Fruit fly (Drosophila melanogaster) Kc167 (cell line): ENCODE results near the gene ath.

Experiments used
- Myc ChIP-seq: fragments of >200 bp; optimal IDR thresholded peaks from 2 replicates; lab custom pipeline; 2017; ENCODE audit warnings: missing external identifiers
- Sin3A ChIP-seq: fragments of >200 bp; optimal IDR thresholded peaks from 2 replicates; lab custom pipeline; 2018; ENCODE audit warnings: missing external identifiers
- h ChIP-seq: fragments of >200 bp; optimal IDR thresholded peaks from 3 replicates; lab custom pipeline; 2018; ENCODE audit warnings: missing external identifiers
- insv ChIP-seq: fragments of >200 bp; optimal IDR thresholded peaks from 3 replicates; lab custom pipeline; 2018; ENCODE audit warnings: missing external identifiers
- psq ChIP-seq: fragments of >200 bp; optimal IDR thresholded peaks from 2 replicates; lab custom pipeline; 2017; ENCODE audit warnings: missing external identifiers
- ttk ChIP-seq: sonication (Bioruptor generic); optimal IDR thresholded peaks from 2 replicates; lab custom pipeline; 2017; ENCODE audit warnings: missing external identifiers

The ath gene

DNA sequence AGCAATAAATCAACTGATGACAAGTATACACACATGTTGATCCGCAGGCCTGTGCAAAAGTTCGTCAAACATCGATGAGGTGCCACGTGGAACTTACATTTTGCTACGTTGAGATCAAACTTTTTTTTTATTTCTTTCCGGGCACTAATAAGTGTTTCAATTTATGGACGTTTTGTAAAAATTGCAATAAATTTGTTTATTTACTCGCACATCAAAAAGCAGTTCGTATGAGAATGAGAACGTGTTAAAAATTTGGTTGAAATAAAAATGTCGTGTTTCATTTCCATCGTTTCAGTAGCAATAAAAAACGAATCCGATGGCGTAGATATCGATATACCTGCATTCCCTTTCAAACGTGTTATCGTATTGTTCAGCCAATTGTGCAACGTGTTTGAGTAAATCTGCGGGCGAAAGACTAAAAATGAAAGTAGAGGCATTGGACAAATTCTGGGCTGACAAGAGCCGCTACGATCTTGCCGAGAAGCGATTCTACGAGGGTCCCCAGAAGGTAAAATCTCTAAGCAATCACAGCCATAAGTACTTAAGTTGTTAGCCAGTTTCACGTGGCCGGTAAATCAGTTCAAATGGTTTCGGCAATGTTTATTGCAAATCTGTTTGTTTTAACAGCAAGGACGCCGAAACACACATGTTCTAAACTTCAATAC lies 21.3 kb downstream of the ath start, which contains the start of gene eEF1delta:
TSS of gene eEF1delta (plus strand) at position 356 of the 665 bp plus-strand sequence.
- no peak for TF ChIP-seq ttk (lab: Kevin White, UChicago)
- TF ChIP-seq psq = no peak
- TF ChIP-seq Sin3A (lab: Kevin White, UChicago) = no peak
- TF ChIP-seq h (lab: Kevin White, UChicago) = no peak
- no peak for TF ChIP-seq Myc (lab: Kevin White, UChicago)
- no peak for TF ChIP-seq insv (lab: Kevin White, UChicago)

DNA sequence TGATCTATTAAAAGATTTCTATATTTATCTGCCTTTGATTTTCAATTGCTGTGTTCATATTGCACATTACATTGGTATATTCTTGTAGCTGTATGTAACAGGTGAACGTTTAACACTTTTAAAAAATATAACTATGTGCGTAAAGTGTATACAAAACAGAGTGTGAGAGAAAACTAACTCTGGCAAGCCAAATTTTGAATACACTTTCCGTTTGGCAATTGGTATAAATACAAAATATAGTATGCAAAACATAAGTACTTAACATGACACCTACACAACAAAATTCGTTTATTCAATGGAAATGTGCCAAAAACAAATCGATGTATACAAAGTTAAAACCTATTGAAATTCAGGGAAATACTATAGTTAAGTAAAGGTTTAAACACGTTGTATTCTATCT lies 21.9 kb downstream of the ath start:
- no peak for TF ChIP-seq insv (lab: Kevin White, UChicago)
- no peak for TF ChIP-seq Myc (lab: Kevin White, UChicago)
- TF ChIP-seq ttk (lab: Kevin White, UChicago) = no peak
- TF ChIP-seq Sin3A (lab: Kevin White, UChicago) = no peak
- no peak for TF ChIP-seq h (lab: Kevin White, UChicago)
- no peak for TF ChIP-seq psq

- TF ChIP-seq h (lab: Kevin White, UChicago) = no peak
- TF ChIP-seq Myc (lab: Kevin White, UChicago) = no peak
- TF ChIP-seq psq = no peak
- TF ChIP-seq ttk (lab: Kevin White, UChicago) = no peak
- TF ChIP-seq Sin3A (lab: Kevin White, UChicago) = no peak
- TF ChIP-seq insv (lab: Kevin White, UChicago) = no peak
Observed at dm6 chr2L:10237725-10238446, 26.9 kb downstream of the ath start, which contains the start of gene mthl15. TSS of gene mthl15 (minus strand) at chr2L:10238317.

dm6 chr2L:10238726-10239652 lies 28.0 kb downstream of the ath start, which contains the start of gene me31B:
TSS of gene me31B (plus strand) at chr2L:10239341.
- no peak for TF ChIP-seq insv (lab: Kevin White, UChicago)
- no peak for TF ChIP-seq Myc (lab: Kevin White, UChicago)
- TF ChIP-seq h (lab: Kevin White, UChicago) = no peak
- no peak for TF ChIP-seq psq
- TF ChIP-seq Sin3A (lab: Kevin White, UChicago) = no peak
- no peak for TF ChIP-seq ttk (lab: Kevin White, UChicago)

dm6 chr2L:10246785-10247190 lies 35.8 kb downstream of the ath start, which contains the start of gene chico:
TSS of gene chico (minus strand) at chr2L:10247078.
- TF ChIP-seq Sin3A (lab: Kevin White, UChicago) = no peak
- no peak for TF ChIP-seq ttk (lab: Kevin White, UChicago)
- TF ChIP-seq insv (lab: Kevin White, UChicago) = no peak
- TF ChIP-seq Myc (lab: Kevin White, UChicago) = no peak
- no peak for TF ChIP-seq psq
- no peak for TF ChIP-seq h (lab: Kevin White, UChicago)

dm6 chr2L:10249655-10250202 lies 38.8 kb downstream of the ath start:
- TF ChIP-seq Myc (lab: Kevin White, UChicago) (no peak), Sin3A (lab: Kevin White, UChicago) (no peak), psq (no peak), insv (lab: Kevin White, UChicago) (no peak), ttk (lab: Kevin White, UChicago) (no peak), h (lab: Kevin White, UChicago) (no peak)

DNA sequence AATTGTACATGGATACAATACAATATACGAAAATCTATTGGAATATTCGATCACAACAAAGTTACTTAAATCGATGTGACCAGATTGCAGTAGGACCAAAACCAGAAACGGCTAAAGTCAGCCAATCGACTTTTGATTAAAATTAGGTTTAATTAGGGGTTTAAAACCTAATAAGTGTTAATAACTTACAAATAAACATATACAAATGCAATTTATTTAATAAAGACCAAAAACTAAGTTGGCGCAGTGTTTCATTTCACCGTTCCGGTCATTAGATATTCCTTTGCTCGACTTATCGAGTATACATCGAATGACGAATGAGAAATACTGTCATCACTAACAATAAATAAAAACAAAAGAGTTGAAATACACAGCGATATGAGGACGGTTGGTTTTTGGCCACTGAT lies 39.5 kb downstream of the ath start, which contains the start of the genes bsk and CG31717:
TSS of gene bsk (minus strand) at position 61 of the 407 bp plus-strand sequence.
TSS of gene CG31717 (plus strand) at position 297 of the 407 bp plus-strand sequence.
- TF ChIP-seq Myc (lab: Kevin White, UChicago) (no peak), ttk (lab: Kevin White, UChicago) (no peak), h (lab: Kevin White, UChicago) (no peak), Sin3A (lab: Kevin White, UChicago) (no peak), psq (no peak), insv (lab: Kevin White, UChicago) (no peak)

DNA sequence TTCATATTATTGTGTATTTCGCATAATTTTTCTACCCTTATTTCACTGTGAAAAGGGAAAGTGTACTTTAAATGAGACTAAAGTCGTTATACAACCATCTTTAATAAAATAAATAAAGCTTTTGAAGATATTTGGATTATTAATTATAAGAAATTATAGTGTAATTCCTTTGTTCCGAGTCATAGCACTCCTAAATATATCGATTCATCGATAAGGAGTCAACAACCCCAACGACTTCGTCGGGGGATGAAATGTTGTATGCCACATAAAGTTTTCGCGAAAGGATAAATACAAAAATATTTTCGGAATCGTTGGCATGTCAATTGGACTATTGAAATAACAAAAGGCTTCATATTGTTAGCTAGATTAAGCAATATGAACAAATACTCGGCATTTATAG lies 40.6 kb downstream of the ath start, which contains the start of gene Ror:
TSS of gene Ror (plus strand) at position 252 of the 400 bp plus-strand sequence.
- TF ChIP-seq Sin3A (lab: Kevin White, UChicago) = no peak
- TF ChIP-seq ttk (lab: Kevin White, UChicago) = no peak
- no peak for TF ChIP-seq psq
- no peak for TF ChIP-seq insv (lab: Kevin White, UChicago)
- no peak for TF ChIP-seq Myc (lab: Kevin White, UChicago)
- no peak for TF ChIP-seq h (lab: Kevin White, UChicago)

DNA sequence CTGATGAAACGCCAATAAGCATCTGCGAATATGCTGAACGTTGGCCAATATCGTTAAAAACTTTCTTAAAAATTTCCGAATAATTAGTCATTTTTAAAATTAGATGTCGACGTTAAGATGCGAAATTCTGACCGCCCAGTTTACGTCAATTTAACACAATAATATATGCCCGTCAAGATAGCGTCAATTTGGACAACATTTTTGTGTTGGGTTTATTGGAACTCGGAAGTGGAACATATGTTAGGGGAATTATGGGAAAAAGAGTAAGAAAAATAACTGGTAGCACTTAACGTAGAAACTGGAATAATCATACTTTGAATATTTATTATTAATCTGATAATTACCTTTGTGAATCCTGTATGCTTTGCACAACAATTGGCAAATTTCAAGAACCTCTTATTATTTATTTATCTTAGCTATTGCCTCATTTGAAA lies 44.8 kb downstream of the ath start, which contains the start of gene CG5676:
TSS of gene CG5676 (minus strand) at position 167 of the 434 bp plus-strand sequence.
- no peak for TF ChIP-seq ttk (lab: Kevin White, UChicago)
- no peak for TF ChIP-seq Sin3A (lab: Kevin White, UChicago)
- TF ChIP-seq insv (lab: Kevin White, UChicago) = no peak
- no peak for TF ChIP-seq psq
- TF ChIP-seq Myc (lab: Kevin White, UChicago) = no peak
- no peak for TF ChIP-seq h (lab: Kevin White, UChicago)
